Fruit fly (Drosophila melanogaster) whole organism, embryonic: ENCODE results near the gene qjt.

Source experiments
- BtbVII ChIP-seq: fragments of 200-800 bp; sonication (Bioruptor generic); optimal IDR thresholded peaks from 3 replicates; lab custom pipeline; 2017; ENCODE audit warnings: missing biosample characterization, mild to moderate bottlenecking, missing genetic modification characterization
- C15 ChIP-seq: fragments of 200-800 bp; sonication (Bioruptor generic); IDR thresholded peaks from 3 replicates; pipeline ENCODE4 v1.3.6; 2022; ENCODE audit warnings: missing biosample characterization, missing genetic modification characterization
- CG1233 ChIP-seq: fragments of 200-800 bp; sonication (Bioruptor generic); optimal IDR thresholded peaks from 4 replicates; lab custom pipeline; 2018; ENCODE audit warnings: missing biosample characterization, mild to moderate bottlenecking, missing genetic modification characterization
- CG12744 ChIP-seq: fragments of 200-800 bp; sonication (Bioruptor generic); optimal IDR thresholded peaks from 2 replicates; lab custom pipeline; 2016; ENCODE audit warnings: missing biosample characterization, missing genetic modification characterization
- CG13287 ChIP-seq: fragments of 200-800 bp; sonication (Bioruptor generic); IDR thresholded peaks from 2 replicates; pipeline ENCODE4 v1.3.6; 2022; ENCODE audit warnings: missing biosample characterization, missing genetic modification characterization; ENCODE audit not compliant: partially characterized antibody
- CG13894 ChIP-seq: fragments of 200-800 bp; sonication (Bioruptor generic); optimal IDR thresholded peaks from 3 replicates; lab custom pipeline; 2018; ENCODE audit warnings: missing biosample characterization, mild to moderate bottlenecking, missing genetic modification characterization, moderate library complexity
- CG1603 ChIP-seq: fragments of 200-800 bp; sonication (Bioruptor generic); optimal IDR thresholded peaks from 2 replicates; lab custom pipeline; 2019; ENCODE audit warnings: missing biosample characterization, mild to moderate bottlenecking, missing genetic modification characterization, moderate library complexity
- CG16815 ChIP-seq: fragments of 200-800 bp; sonication (Bioruptor generic); optimal IDR thresholded peaks from 3 replicates; lab custom pipeline; 2017; ENCODE audit warnings: missing biosample characterization, mild to moderate bottlenecking, missing genetic modification characterization
- CG16863 ChIP-seq: fragments of 200-800 bp; sonication (Bioruptor generic); optimal IDR thresholded peaks from 3 replicates; lab custom pipeline; 2016; ENCODE audit warnings: missing biosample characterization, missing genetic modification characterization
- CG17912 ChIP-seq: fragments of 200-800 bp; sonication (Bioruptor generic); optimal IDR thresholded peaks from 2 replicates; lab custom pipeline; 2018; ENCODE audit warnings: missing biosample characterization, mild to moderate bottlenecking, missing genetic modification characterization
- CG18262 ChIP-seq: fragments of 200-800 bp; optimal IDR thresholded peaks from 3 replicates; lab custom pipeline; 2019; ENCODE audit warnings: missing biosample characterization, mild to moderate bottlenecking, missing genetic modification characterization, moderate library complexity
- CG18476 ChIP-seq: fragments of 200-800 bp; sonication (Bioruptor generic); optimal IDR thresholded peaks from 2 replicates; lab custom pipeline; 2016; ENCODE audit warnings: missing biosample characterization, mild to moderate bottlenecking, missing genetic modification characterization
- CG2202 ChIP-seq: fragments of 200-800 bp; sonication (Bioruptor generic); optimal IDR thresholded peaks from 2 replicates; lab custom pipeline; 2018; ENCODE audit warnings: missing biosample characterization, mild to moderate bottlenecking, missing genetic modification characterization
- CG2712 ChIP-seq: fragments of 200-800 bp; optimal IDR thresholded peaks from 3 replicates; lab custom pipeline; 2019; ENCODE audit warnings: missing biosample characterization, mild to moderate bottlenecking, missing genetic modification characterization, moderate library complexity
- CG30403 ChIP-seq: fragments of 200-800 bp; sonication (Bioruptor generic); optimal IDR thresholded peaks from 3 replicates; lab custom pipeline; 2016; ENCODE audit warnings: missing biosample characterization, missing genetic modification characterization
- CG3726 ChIP-seq: fragments of 200-800 bp; sonication (Bioruptor generic); IDR thresholded peaks from 3 replicates; pipeline ENCODE4, ENCODE4 v1.3.6; 2022; ENCODE audit warnings: missing biosample characterization, missing genetic modification characterization
- CG3838 ChIP-seq: fragments of 200-800 bp; sonication (Bioruptor generic); optimal IDR thresholded peaks from 3 replicates; lab custom pipeline; 2016; ENCODE audit warnings: missing biosample characterization, missing genetic modification characterization
- CG3995 ChIP-seq: fragments of 200-800 bp; sonication (Bioruptor generic); optimal IDR thresholded peaks from 3 replicates; lab custom pipeline; 2016; ENCODE audit warnings: missing biosample characterization, missing genetic modification characterization
- CG7963 ChIP-seq: fragments of 200-800 bp; sonication (Bioruptor generic); IDR thresholded peaks from 3 replicates; pipeline ENCODE4 v1.3.6; 2022; ENCODE audit warnings: missing biosample characterization, missing genetic modification characterization; ENCODE audit not compliant: partially characterized antibody
- CG8359 ChIP-seq: fragments of 200-800 bp; sonication (Bioruptor generic); optimal IDR thresholded peaks from 2 replicates; lab custom pipeline; 2017; ENCODE audit warnings: missing biosample characterization, mild to moderate bottlenecking, missing genetic modification characterization, borderline replicate concordance
- CG8924 ChIP-seq: fragments of 200-800 bp; optimal IDR thresholded peaks from 3 replicates; lab custom pipeline; 2019; ENCODE audit warnings: missing biosample characterization, mild to moderate bottlenecking, missing genetic modification characterization, moderate library complexity
- Dek ChIP-seq: fragments of 200-800 bp; sonication (Bioruptor generic); optimal IDR thresholded peaks from 3 replicates; lab custom pipeline; 2019; ENCODE audit warnings: missing biosample characterization, mild to moderate bottlenecking, missing genetic modification characterization, moderate library complexity
- E2f2 ChIP-seq: fragments of 200-800 bp; sonication (Bioruptor generic); IDR thresholded peaks from 2 replicates; pipeline ENCODE4 v1.3.6; 2022; ENCODE audit warnings: missing biosample characterization, missing genetic modification characterization
- Ets97D ChIP-seq: fragments of 200-800 bp; sonication (Bioruptor generic); optimal IDR thresholded peaks from 3 replicates; lab custom pipeline; 2016; ENCODE audit warnings: missing biosample characterization, missing genetic modification characterization
- HLH54F ChIP-seq: fragments of 200-800 bp; sonication (Bioruptor generic); optimal IDR thresholded peaks from 3 replicates; lab custom pipeline; 2016; ENCODE audit warnings: missing biosample characterization, missing genetic modification characterization
- Lpt ChIP-seq: fragments of >200 bp; optimal IDR thresholded peaks from 2 replicates; lab custom pipeline; 2018; ENCODE audit warnings: missing biosample characterization, missing genetic modification characterization
- Nf-YA ChIP-seq: fragments of 200-800 bp; sonication (Bioruptor generic); IDR thresholded peaks from 2 replicates; pipeline ENCODE4 v1.3.6; 2022; ENCODE audit warnings: missing biosample characterization, missing genetic modification characterization
- Nf-YB ChIP-seq: fragments of 200-800 bp; sonication (Bioruptor generic); optimal IDR thresholded peaks from 3 replicates; lab custom pipeline; 2019; ENCODE audit warnings: missing biosample characterization, mild to moderate bottlenecking, missing genetic modification characterization, moderate library complexity
- Oaz ChIP-seq: fragments of 200-800 bp; sonication (Bioruptor generic); IDR thresholded peaks from 2 replicates; pipeline ENCODE4 v1.3.6; 2022; ENCODE audit warnings: missing biosample characterization, missing genetic modification characterization
- Optix ChIP-seq: fragments of 200-800 bp; sonication (Bioruptor generic); IDR thresholded peaks from 3 replicates; pipeline ENCODE4 v1.3.6; 2022; ENCODE audit warnings: missing biosample characterization, missing genetic modification characterization
- Rx ChIP-seq: fragments of 200-800 bp; sonication (Bioruptor generic); IDR thresholded peaks from 2 replicates; pipeline ENCODE4 v1.3.6; 2022; ENCODE audit warnings: missing biosample characterization, missing genetic modification characterization
- Sry-δ ChIP-seq: fragments of 200-800 bp; sonication (Bioruptor generic); optimal IDR thresholded peaks from 2 replicates; lab custom pipeline; 2016; ENCODE audit warnings: missing biosample characterization, missing genetic modification characterization
- TFAM ChIP-seq: fragments of 200-800 bp; sonication (Bioruptor generic); optimal IDR thresholded peaks from 2 replicates; lab custom pipeline; 2017; ENCODE audit warnings: missing biosample characterization, missing genetic modification characterization, inconsistent platforms
- ara ChIP-seq: fragments of 200-800 bp; sonication (Bioruptor generic); IDR thresholded peaks from 2 replicates; pipeline ENCODE4 v1.3.6; 2022; ENCODE audit warnings: missing biosample characterization, missing genetic modification characterization
- btn ChIP-seq: fragments of 200-800 bp; sonication (Bioruptor generic); optimal IDR thresholded peaks from 2 replicates; lab custom pipeline; 2016; ENCODE audit warnings: missing biosample characterization, missing genetic modification characterization
- dysf ChIP-seq: fragments of 200-800 bp; sonication (Bioruptor generic); IDR thresholded peaks from 3 replicates; pipeline ENCODE4 v1.3.6; 2022; ENCODE audit warnings: missing biosample characterization, missing genetic modification characterization
- fd64A ChIP-seq: fragments of 200-800 bp; sonication (Bioruptor generic); optimal IDR thresholded peaks from 3 replicates; lab custom pipeline; 2018; ENCODE audit warnings: missing biosample characterization, mild to moderate bottlenecking, missing genetic modification characterization
- fd96Cb ChIP-seq: fragments of 200-800 bp; sonication (Bioruptor generic); optimal IDR thresholded peaks from 2 replicates; lab custom pipeline; 2018; ENCODE audit warnings: missing biosample characterization, mild to moderate bottlenecking, missing genetic modification characterization, moderate library complexity
- gem ChIP-seq: fragments of 200-800 bp; sonication (Bioruptor generic); optimal IDR thresholded peaks from 2 replicates; lab custom pipeline; 2019; ENCODE audit warnings: missing biosample characterization, mild to moderate bottlenecking, missing genetic modification characterization, moderate library complexity
- hbn ChIP-seq: fragments of 200-800 bp; sonication (Bioruptor generic); IDR thresholded peaks from 2 replicates; pipeline ENCODE4 v1.3.6; 2022; ENCODE audit warnings: missing biosample characterization, missing genetic modification characterization; ENCODE audit not compliant: partially characterized antibody
- lola ChIP-seq, 3 experiments: fragments of >200 bp in 2 of 3; fragments of 200-800 bp in 1 of 3; sonication (Bioruptor generic) in 1 of 3; optimal IDR thresholded peaks; 2 replicates each; lab custom pipeline; 2017 to 2019; ENCODE audit warnings: missing biosample characterization in 3 of 3, missing genetic modification characterization in 3 of 3, mild to moderate bottlenecking in 1 of 3, moderate library complexity in 1 of 3
- mirr ChIP-seq: fragments of 200-800 bp; sonication (Bioruptor generic); optimal IDR thresholded peaks from 3 replicates; lab custom pipeline; 2018; ENCODE audit warnings: missing biosample characterization, mild to moderate bottlenecking, missing genetic modification characterization
- p53 ChIP-seq: fragments of 200-800 bp; sonication (Bioruptor generic); optimal IDR thresholded peaks from 2 replicates; lab custom pipeline; 2016; ENCODE audit warnings: missing biosample characterization, missing genetic modification characterization
- pum ChIP-seq: fragments of 200-800 bp; sonication (Bioruptor generic); optimal IDR thresholded peaks from 2 replicates; lab custom pipeline; 2016; ENCODE audit warnings: missing biosample characterization, missing genetic modification characterization
- row ChIP-seq: fragments of 200-800 bp; sonication (Bioruptor generic); IDR thresholded peaks from 3 replicates; pipeline ENCODE4 v1.3.6; 2022; ENCODE audit warnings: missing biosample characterization, missing genetic modification characterization
- sima ChIP-seq: fragments of 200-800 bp; sonication (Bioruptor generic); optimal IDR thresholded peaks from 2 replicates; lab custom pipeline; 2016; ENCODE audit warnings: missing biosample characterization, missing genetic modification characterization
- slbo ChIP-seq: fragments of 200-800 bp; sonication (Bioruptor generic); IDR thresholded peaks from 2 replicates; pipeline ENCODE4 v1.3.6; 2022; ENCODE audit warnings: missing biosample characterization, missing genetic modification characterization
- sug ChIP-seq: fragments of 200-800 bp; optimal IDR thresholded peaks from 2 replicates; lab custom pipeline; 2019; ENCODE audit warnings: missing biosample characterization, mild to moderate bottlenecking, missing genetic modification characterization, moderate library complexity
- twi ChIP-seq: fragments of 200-800 bp; optimal IDR thresholded peaks from 2 replicates; lab custom pipeline; 2019; ENCODE audit warnings: missing biosample characterization, mild to moderate bottlenecking, missing genetic modification characterization, moderate library complexity
- zen ChIP-seq: fragments of 200-800 bp; sonication (Bioruptor generic); optimal IDR thresholded peaks from 3 replicates; lab custom pipeline; 2018; ENCODE audit warnings: missing biosample characterization, mild to moderate bottlenecking, missing genetic modification characterization, moderate library complexity

The qjt gene

dm6 chr3L:17513893-17514616 lies 35.2 kb downstream of the qjt start, which contains the start of the genes U4-U6-60K and CG7564 (continued):
- TF ChIP-seq dysf (GFP tag; lab: Robert Waterston, UW) (peak; percentile 68; the same call in 1 of the 3 replicates), Dek (tag; lab: Kevin White, UChicago) (peak; percentile 58), mirr (no peak), CG30403 (GFP tag; lab: Kevin White, UChicago) (peak; percentile 85), lola (GFP tag; optimal IDR thresholded peaks at IDR 0.05; lab: Kevin White, UChicago) (peak in 1 of 3 experiments; percentile 69), CG18262 (tag; lab: Kevin White, UChicago) (peak; percentile 54), CG8359 (GFP tag; lab: Kevin White, UChicago) (no peak), hbn (peak; percentile 87), TFAM (GFP tag; lab: Kevin White, UChicago) (no peak), Rx (GFP tag; lab: Robert Waterston, UW) (no peak; the same call in 1 of the 2 replicates), BtbVII (GFP tag; lab: Kevin White, UChicago) (no peak), p53 (GFP tag; lab: Kevin White, UChicago) (no peak), CG2712 (tag; lab: Kevin White, UChicago) (peak; percentile 56), CG3838 (GFP tag; lab: Kevin White, UChicago) (no peak), slbo (peak; percentile 77), ara (GFP tag; lab: Robert Waterston, UW) (no peak), CG1233 (GFP tag; lab: Kevin White, UChicago) (peak; percentile 28), Optix (GFP tag; lab: Robert Waterston, UW) (no peak), Ets97D (GFP tag; lab: Kevin White, UChicago) (peak; percentile 45), btn (GFP tag; lab: Kevin White, UChicago) (no peak), CG18476 (peak; percentile 61), E2f2 (GFP tag; lab: Robert Waterston, UW) (no peak), Nf-YB (peak; percentile 31), CG13287 (GFP tag; lab: Robert Waterston, UW) (peak; percentile 89), CG3726 (no peak), row (GFP tag; lab: Robert Waterston, UW) (peak; percentile 91), twi (tag; lab: Kevin White, UChicago) (peak; percentile 14), CG1603 (peak; percentile 44), pum (GFP tag; lab: Kevin White, UChicago) (peak; percentile 20), Sry-δ (GFP tag; lab: Kevin White, UChicago) (peak; percentile 79), fd96Cb (tag; lab: Kevin White, UChicago) (peak; percentile 40), C15 (GFP tag; lab: Robert Waterston, UW) (no peak), CG12744 (GFP tag; lab: Kevin White, UChicago) (peak; percentile 5), HLH54F (peak; percentile 53), CG17912 (peak; percentile 52), Oaz (GFP tag; lab: Robert Waterston, UW) (no peak), Lpt (GFP tag; lab: Kevin White, UChicago) (no peak), CG16863 (GFP tag; lab: Kevin White, UChicago) (no peak), fd64A (GFP tag; lab: Kevin White, UChicago) (no peak), CG7963 (GFP tag; lab: Robert Waterston, UW) (peak; percentile 92), CG3995 (GFP tag; lab: Kevin White, UChicago) (peak; percentile 99), Nf-YA (GFP tag; lab: Robert Waterston, UW) (no peak), CG8924 (tag; lab: Kevin White, UChicago) (peak; percentile 65), gem (tag; lab: Kevin White, UChicago) (no peak), CG2202 (tag; lab: Kevin White, UChicago) (no peak), sima (GFP tag; lab: Kevin White, UChicago) (no peak), sug (tag; lab: Kevin White, UChicago) (peak; percentile 74), CG13894 (tag; lab: Kevin White, UChicago) (no peak), zen (tag; lab: Kevin White, UChicago) (peak; percentile 50), CG16815 (peak; percentile 76)
